In the genomic region with DNA sequence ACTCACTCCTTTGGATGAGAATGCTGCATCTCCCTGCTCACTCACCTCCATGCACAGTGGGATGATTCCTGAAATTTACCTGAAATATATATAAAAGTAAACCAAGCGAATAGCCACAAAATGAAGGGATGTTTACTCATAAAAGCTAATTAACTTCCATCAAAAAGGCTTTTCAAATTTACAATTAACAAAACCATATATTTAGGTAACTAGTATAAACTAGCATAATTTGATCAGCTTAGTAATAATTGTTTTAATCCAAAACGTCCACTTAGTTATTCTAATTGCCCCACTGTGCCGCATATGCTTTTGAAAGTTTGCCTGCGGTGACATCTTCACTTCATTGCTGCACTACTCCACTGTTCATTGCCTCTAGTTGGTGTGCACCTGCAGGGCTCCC, we compare ENCODE assay signal across 5 fruit fly cellular contexts.
A peak's percentile ranks its signal among the peaks of the same experiment; 100 is the strongest.
TF ChIP-seq lines count a peak whose summit lies in the region.

No protein-coding gene starts in this region.

- peak; percentile 24 for TF ChIP-seq CTCF in whole organism, embryonic (GFP tag; optimal IDR thresholded peaks at IDR 0.05; lab: Kevin White, UChicago)

TF ChIP-seq in whole organism, adult, 20 proteins besides CTCF, POLR2A, EP300 and RAD21:
- no peak for TF ChIP-seq CG1620 (GFP tag; optimal IDR thresholded peaks at IDR 0.05; lab: Kevin White, UChicago)
- no peak for TF ChIP-seq CG7045 (GFP tag; optimal IDR thresholded peaks at IDR 0.05; lab: Kevin White, UChicago)
- TF ChIP-seq bab1 (GFP tag; optimal IDR thresholded peaks at IDR 0.05; lab: Kevin White, UChicago) = no peak
- no peak for TF ChIP-seq Clk (GFP tag; optimal IDR thresholded peaks at IDR 0.05; lab: Kevin White, UChicago)
- no peak for TF ChIP-seq CG5204 (GFP tag; optimal IDR thresholded peaks at IDR 0.05; lab: Kevin White, UChicago)
- TF ChIP-seq CG11617 (GFP tag; optimal IDR thresholded peaks at IDR 0.05; lab: Kevin White, UChicago) = no peak
- peak; percentile 6 for TF ChIP-seq CG7101 (tag; optimal IDR thresholded peaks at IDR 0.05; lab: Kevin White, UChicago)
- TF ChIP-seq kay (GFP tag; lab: Kevin White, UChicago; ENCODE audit: borderline replicate concordance) = no peak

TF ChIP-seq in whole organism, embryonic, 481 proteins besides CTCF, POLR2A, EP300 and RAD21 (continues in another document):
- no peak for TF ChIP-seq fu2 (GFP tag; optimal IDR thresholded peaks at IDR 0.05; lab: Kevin White, UChicago)
- peak; percentile 70 for TF ChIP-seq CG30403 (GFP tag; optimal IDR thresholded peaks at IDR 0.05; lab: Kevin White, UChicago)
- 0 out of 2 replicates have a peak, but pooled peaks have one; percentile 23 for TF ChIP-seq sens-2 (GFP tag; IDR thresholded peaks at IDR 0.05; lab: Robert Waterston, UW)
- peak; percentile 89 for TF ChIP-seq Ssrp (tag; optimal IDR thresholded peaks at IDR 0.05; lab: Kevin White, UChicago)
- TF ChIP-seq CG3847 (GFP tag; IDR thresholded peaks at IDR 0.05; lab: Robert Waterston, UW) = peak; percentile 50
- no peak for TF ChIP-seq Bdp1 (GFP tag; optimal IDR thresholded peaks at IDR 0.05; lab: Kevin White, UChicago)
- no peak for TF ChIP-seq BtbVII (GFP tag; optimal IDR thresholded peaks at IDR 0.05; lab: Kevin White, UChicago)
- 0 out of 3 replicates have a peak, but pooled peaks have one; percentile 30 for TF ChIP-seq Optix (GFP tag; IDR thresholded peaks at IDR 0.05; lab: Robert Waterston, UW)
- peak; percentile 68 for TF ChIP-seq sim (GFP tag; IDR thresholded peaks at IDR 0.05; lab: Robert Waterston, UW)
- TF ChIP-seq CG12219 (GFP tag; optimal IDR thresholded peaks at IDR 0.05; lab: Kevin White, UChicago) = peak; percentile 75
- TF ChIP-seq toy (GFP tag; IDR thresholded peaks at IDR 0.05; lab: Robert Waterston, UW) = 0 out of 2 replicates have a peak, but pooled peaks have one; percentile 24
- TF ChIP-seq stwl (tag; optimal IDR thresholded peaks at IDR 0.05; lab: Kevin White, UChicago) = peak; percentile 9
- peak; percentile 60 for TF ChIP-seq zen (tag; optimal IDR thresholded peaks at IDR 0.05; lab: Kevin White, UChicago)
- peak; percentile 62 for TF ChIP-seq fd64A (GFP tag; optimal IDR thresholded peaks at IDR 0.05; lab: Kevin White, UChicago)
- TF ChIP-seq CG17328 (GFP tag; IDR thresholded peaks at IDR 0.05; lab: Robert Waterston, UW) = peak; percentile 67
- peak; percentile 71 for TF ChIP-seq CG30431 (GFP tag; optimal IDR thresholded peaks at IDR 0.05; lab: Kevin White, UChicago)
- no peak for TF ChIP-seq hb (GFP tag; IDR thresholded peaks at IDR 0.05; lab: Robert Waterston, UW; ENCODE audit: partially characterized antibody)
- TF ChIP-seq croc (GFP tag; conservative IDR thresholded peaks at IDR 0.05; lab: Robert Waterston, UW) = peak; percentile 72

TF ChIP-seq in whole organism, prepupa, 60 proteins besides CTCF, POLR2A, EP300 and RAD21 (continues in another document):
- TF ChIP-seq CG10631 (GFP tag; optimal IDR thresholded peaks at IDR 0.05; lab: Kevin White, UChicago) (peak; percentile 90), cyc (GFP tag; optimal IDR thresholded peaks at IDR 0.05; lab: Kevin White, UChicago) (peak; percentile 70), CG11294 (GFP tag; IDR thresholded peaks at IDR 0.05; lab: Robert Waterston, UW) (peak; percentile 65), CG6276 (GFP tag; optimal IDR thresholded peaks at IDR 0.05; lab: Kevin White, UChicago) (peak; percentile 84), CG11902 (GFP tag; optimal IDR thresholded peaks at IDR 0.05; lab: Kevin White, UChicago) (peak; percentile 66), CG6808 (GFP tag; optimal IDR thresholded peaks at IDR 0.05; lab: Kevin White, UChicago) (peak; percentile 87), CG31627 (GFP tag; optimal IDR thresholded peaks at IDR 0.05; lab: Kevin White, UChicago) (peak; percentile 77), Sox15 (GFP tag; optimal IDR thresholded peaks at IDR 0.05; lab: Kevin White, UChicago) (peak; percentile 73), CG10669 (GFP tag; optimal IDR thresholded peaks at IDR 0.05; lab: Kevin White, UChicago) (peak; percentile 86), Eip93F (GFP tag; optimal IDR thresholded peaks at IDR 0.05; lab: Kevin White, UChicago) (no peak), Sox14 (GFP tag; optimal IDR thresholded peaks at IDR 0.05; lab: Kevin White, UChicago) (peak; percentile 89), topi (GFP tag; optimal IDR thresholded peaks at IDR 0.05; lab: Kevin White, UChicago) (peak; percentile 86), pdm3 (GFP tag; optimal IDR thresholded peaks at IDR 0.05; lab: Kevin White, UChicago) (peak; percentile 91), net (GFP tag; optimal IDR thresholded peaks at IDR 0.05; lab: Kevin White, UChicago) (peak; percentile 84), ss (GFP tag; optimal IDR thresholded peaks at IDR 0.05; lab: Kevin White, UChicago) (peak; percentile 86 to 87), CG6854 (GFP tag; optimal IDR thresholded peaks at IDR 0.05; lab: Kevin White, UChicago) (no peak), CG15336 (GFP tag; IDR thresholded peaks at IDR 0.05; lab: Robert Waterston, UW) (peak; percentile 89), Hr39 (GFP tag; optimal IDR thresholded peaks at IDR 0.05; lab: Kevin White, UChicago) (peak; percentile 78), eg (GFP tag; IDR thresholded peaks at IDR 0.05; lab: Robert Waterston, UW) (peak; percentile 76), Eip78C (GFP tag; lab: Kevin White, UChicago) (peak; percentile 97), Gug (GFP tag; IDR thresholded peaks at IDR 0.05; lab: Robert Waterston, UW) (peak; percentile 69)

TF ChIP-seq in whole organism, pupa, 21 proteins besides CTCF, POLR2A, EP300 and RAD21:
- TF ChIP-seq CG17806 (tag; optimal IDR thresholded peaks at IDR 0.05; lab: Kevin White, UChicago) = peak; percentile 89
- peak; percentile 89 for TF ChIP-seq CG8301 (tag; optimal IDR thresholded peaks at IDR 0.05; lab: Kevin White, UChicago)
- peak; percentile 90 for TF ChIP-seq Pif1A (GFP tag; optimal IDR thresholded peaks at IDR 0.05; lab: Kevin White, UChicago)
- TF ChIP-seq Pif1B (GFP tag; optimal IDR thresholded peaks at IDR 0.05; lab: Kevin White, UChicago) = peak; percentile 79
- TF ChIP-seq D1 (tag; optimal IDR thresholded peaks at IDR 0.05; lab: Kevin White, UChicago) = peak; percentile 77
- peak; percentile 58; the same call in 1 of the 2 replicates for TF ChIP-seq Ets98B (GFP tag; IDR thresholded peaks at IDR 0.05; lab: Robert Waterston, UW)
- peak; percentile 92 for TF ChIP-seq CG9948 (tag; optimal IDR thresholded peaks at IDR 0.05; lab: Kevin White, UChicago)
- TF ChIP-seq CG34367 (tag; optimal IDR thresholded peaks at IDR 0.05; lab: Kevin White, UChicago) = peak; percentile 85
- peak; percentile 93 for TF ChIP-seq CG14655 (GFP tag; optimal IDR thresholded peaks at IDR 0.05; lab: Kevin White, UChicago)
- 0 out of 2 replicates have a peak, but pooled peaks have one; percentile 40 for TF ChIP-seq CG10348 (GFP tag; IDR thresholded peaks at IDR 0.05; lab: Robert Waterston, UW)
- TF ChIP-seq CG12605 (GFP tag; IDR thresholded peaks at IDR 0.05; lab: Robert Waterston, UW) = peak; percentile 56
- peak; percentile 90 for TF ChIP-seq CG8159 (tag; optimal IDR thresholded peaks at IDR 0.05; lab: Kevin White, UChicago)
- peak; percentile 34 for TF ChIP-seq EcR (GFP tag; optimal IDR thresholded peaks at IDR 0.05; lab: Kevin White, UChicago)
- TF ChIP-seq CG13204 (GFP tag; optimal IDR thresholded peaks at IDR 0.05; lab: Kevin White, UChicago) = peak; percentile 77
- peak; percentile 59 for TF ChIP-seq gl (tag; optimal IDR thresholded peaks at IDR 0.05; lab: Kevin White, UChicago)
- peak; percentile 83 for TF ChIP-seq CG4496 (GFP tag; IDR thresholded peaks at IDR 0.05; lab: Robert Waterston, UW)
- peak; percentile 59; the same call in 2 of the 3 replicates for TF ChIP-seq fd96Ca (GFP tag; IDR thresholded peaks at IDR 0.05; lab: Robert Waterston, UW)
- TF ChIP-seq CG15710 (tag; optimal IDR thresholded peaks at IDR 0.05; lab: Kevin White, UChicago) = peak; percentile 90
- TF ChIP-seq Snoo (tag; optimal IDR thresholded peaks at IDR 0.05; lab: Kevin White, UChicago) = peak; percentile 62
- TF ChIP-seq CG32121 (GFP tag; IDR thresholded peaks at IDR 0.05; lab: Robert Waterston, UW) = peak; percentile 61; the same call in 1 of the 2 replicates
- peak; percentile 49; the same call in 1 of the 2 replicates for TF ChIP-seq rn (GFP tag; IDR thresholded peaks at IDR 0.05; lab: Robert Waterston, UW)

TF ChIP-seq in whole organism, wandering third instar larva, 38 proteins besides CTCF, POLR2A, EP300 and RAD21 (continues in another document):
- TF ChIP-seq Myc (optimal IDR thresholded peaks at IDR 0.05; lab: Kevin White, UChicago) = no peak
- peak; percentile 34 for TF ChIP-seq psq (GFP tag; optimal IDR thresholded peaks at IDR 0.05; lab: Kevin White, UChicago)
- peak in 1 of 2 experiments; percentile 72 for TF ChIP-seq foxo (GFP tag; optimal IDR thresholded peaks at IDR 0.05; lab: Kevin White, UChicago)
- TF ChIP-seq GATAd (GFP tag; optimal IDR thresholded peaks at IDR 0.05; lab: Kevin White, UChicago) = no peak
- no peak for TF ChIP-seq jim (GFP tag; optimal IDR thresholded peaks at IDR 0.05; lab: Kevin White, UChicago)
- TF ChIP-seq tai (GFP tag; optimal IDR thresholded peaks at IDR 0.05; lab: Kevin White, UChicago) = no peak
- peak; percentile 13 for TF ChIP-seq sv (GFP tag; optimal IDR thresholded peaks at IDR 0.05; lab: Kevin White, UChicago)
- TF ChIP-seq ey (GFP tag; optimal IDR thresholded peaks at IDR 0.05; lab: Kevin White, UChicago) = peak; percentile 64
- peak; percentile 53 for TF ChIP-seq HLH106 (tag; optimal IDR thresholded peaks at IDR 0.05; lab: Kevin White, UChicago)
- TF ChIP-seq CG9705 (GFP tag; optimal IDR thresholded peaks at IDR 0.05; lab: Kevin White, UChicago) = no peak
- TF ChIP-seq lola (GFP tag; optimal IDR thresholded peaks at IDR 0.05; lab: Kevin White, UChicago) = no peak
- TF ChIP-seq brk (GFP tag; optimal IDR thresholded peaks at IDR 0.05; lab: Kevin White, UChicago) = no peak
- TF ChIP-seq pan (optimal IDR thresholded peaks at IDR 0.05; lab: Kevin White, UChicago) = no peak
- no peak for TF ChIP-seq Hnf4 (GFP tag; optimal IDR thresholded peaks at IDR 0.05; lab: Kevin White, UChicago)
- TF ChIP-seq Jra (GFP tag; optimal IDR thresholded peaks at IDR 0.05; lab: Kevin White, UChicago) = no peak
- TF ChIP-seq Mio (GFP tag; optimal IDR thresholded peaks at IDR 0.05; lab: Kevin White, UChicago) = no peak
- TF ChIP-seq Sp1 (GFP tag; optimal IDR thresholded peaks at IDR 0.05; lab: Kevin White, UChicago) = peak; percentile 48
- TF ChIP-seq dsf (GFP tag; optimal IDR thresholded peaks at IDR 0.05; lab: Kevin White, UChicago; ENCODE audit: borderline replicate concordance) = no peak
- no peak for TF ChIP-seq dmrt93B (GFP tag; optimal IDR thresholded peaks at IDR 0.05; lab: Kevin White, UChicago)
- no peak for TF ChIP-seq CG32264 (GFP tag; optimal IDR thresholded peaks at IDR 0.05; lab: Kevin White, UChicago)
- peak; percentile 75 for TF ChIP-seq h (GFP tag; optimal IDR thresholded peaks at IDR 0.05; lab: Kevin White, UChicago)
- TF ChIP-seq Abd-B (GFP tag; optimal IDR thresholded peaks at IDR 0.05; lab: Kevin White, UChicago) = no peak
- no peak for TF ChIP-seq Hr78 (GFP tag; optimal IDR thresholded peaks at IDR 0.05; lab: Kevin White, UChicago)
- peak; percentile 54 for TF ChIP-seq woc (GFP tag; optimal IDR thresholded peaks at IDR 0.05; lab: Kevin White, UChicago)
- peak; percentile 75 for TF ChIP-seq fru (GFP tag; optimal IDR thresholded peaks at IDR 0.05; lab: Kevin White, UChicago)
